Fruit fly (Drosophila melanogaster): ENCODE measurements around the gene Or10a.

The Or10a gene

dm6 chrX:11423277-11423717 lies 6.1 kb upstream of the Or10a start (continued):
- TF ChIP-seq crp (GFP tag; optimal IDR thresholded peaks at IDR 0.05): peak in 1 of 2 experiments; percentile 58
- TF ChIP-seq bab2 (GFP tag; optimal IDR thresholded peaks at IDR 0.05): peak; percentile 86
- peak; percentile 84 for TF ChIP-seq CG15011 (GFP tag; optimal IDR thresholded peaks at IDR 0.05)
- peak; percentile 85 for TF ChIP-seq CG32772 (GFP tag; IDR thresholded peaks at IDR 0.05)
- peak; percentile 28 for TF ChIP-seq ac (GFP tag; optimal IDR thresholded peaks at IDR 0.05)
- TF ChIP-seq CG8765 (GFP tag; IDR thresholded peaks at IDR 0.05): peak; percentile 88; the same call in 1 of the 2 replicates
- peak; percentile 90 for TF ChIP-seq fd3F (GFP tag; optimal IDR thresholded peaks at IDR 0.05)
- TF ChIP-seq kay (GFP tag; optimal IDR thresholded peaks at IDR 0.05): peak; percentile 70
- peak; percentile 85 for TF ChIP-seq Camta (GFP tag; optimal IDR thresholded peaks at IDR 0.05)
- TF ChIP-seq CG2678 (tag; optimal IDR thresholded peaks at IDR 0.05): peak; percentile 93
- peak; percentile 82 for TF ChIP-seq CG4282 (GFP tag; optimal IDR thresholded peaks at IDR 0.05)
- TF ChIP-seq Myb (GFP tag; optimal IDR thresholded peaks at IDR 0.05): peak; percentile 79
- peak; percentile 83 for TF ChIP-seq Bdp1 (GFP tag; optimal IDR thresholded peaks at IDR 0.05)
- peak; percentile 43; the same call in 1 of the 2 replicates for TF ChIP-seq Poxn (GFP tag; IDR thresholded peaks at IDR 0.05)
- peak; percentile 81 for TF ChIP-seq CG7357 (GFP tag; IDR thresholded peaks at IDR 0.05)
- peak; percentile 78; the same call in 1 of the 3 replicates for TF ChIP-seq CG3726 (GFP tag; IDR thresholded peaks at IDR 0.05)
- peak; percentile 50 for TF ChIP-seq CG3838 (GFP tag; optimal IDR thresholded peaks at IDR 0.05)
- TF ChIP-seq CG3995 (GFP tag; optimal IDR thresholded peaks at IDR 0.05): peak; percentile 58
- TF ChIP-seq CG31365 (tag; optimal IDR thresholded peaks at IDR 0.05): peak; percentile 73
- TF ChIP-seq cato (GFP tag; optimal IDR thresholded peaks at IDR 0.05; ENCODE audit: borderline replicate concordance): peak; percentile 73
- peak; percentile 85 for TF ChIP-seq repo (GFP tag; optimal IDR thresholded peaks at IDR 0.05)
- no peak for TF ChIP-seq gfzf (GFP tag; optimal IDR thresholded peaks at IDR 0.05)
- TF ChIP-seq pan (optimal IDR thresholded peaks at IDR 0.05): no peak
- TF ChIP-seq pan (GFP tag; optimal IDR thresholded peaks at IDR 0.05 in 1 of 2, IDR thresholded peaks at IDR 0.05 in 1 of 2): peak in 1 of 2 experiments; percentile 89
- peak; percentile 95 for TF ChIP-seq gro (GFP tag; optimal IDR thresholded peaks at IDR 0.05)
- peak; percentile 90 for TF ChIP-seq CG10209 (GFP tag; optimal IDR thresholded peaks at IDR 0.05)
- TF ChIP-seq CG15514 (GFP tag; optimal IDR thresholded peaks at IDR 0.05): peak; percentile 86
- TF ChIP-seq CG1602 (GFP tag; optimal IDR thresholded peaks at IDR 0.05): peak; percentile 79
- TF ChIP-seq Dek (tag; optimal IDR thresholded peaks at IDR 0.05): peak; percentile 90
- peak; percentile 73 for TF ChIP-seq CG10979 (tag; optimal IDR thresholded peaks at IDR 0.05)
- no peak for TF ChIP-seq Doc3 (GFP tag; IDR thresholded peaks at IDR 0.05; ENCODE audit: partially characterized antibody)
- peak; percentile 91 for TF ChIP-seq ems (GFP tag; optimal IDR thresholded peaks at IDR 0.05)
- peak; percentile 48 for TF ChIP-seq da (GFP tag; optimal IDR thresholded peaks at IDR 0.05)
- TF ChIP-seq CG1603 (tag; optimal IDR thresholded peaks at IDR 0.05): peak; percentile 89
- peak; percentile 78 for TF ChIP-seq CG31224 (GFP tag; IDR thresholded peaks at IDR 0.05)
- TF ChIP-seq Neu2 (GFP tag; optimal IDR thresholded peaks at IDR 0.05; ENCODE audit: borderline replicate concordance): no peak
- peak; percentile 64 for TF ChIP-seq CG3407 (GFP tag; optimal IDR thresholded peaks at IDR 0.05)
- TF ChIP-seq CoRest (tag; optimal IDR thresholded peaks at IDR 0.05): peak; percentile 90
- TF ChIP-seq pzg (GFP tag; optimal IDR thresholded peaks at IDR 0.05): peak; percentile 9
- peak; percentile 2 for TF ChIP-seq CG2202 (tag; optimal IDR thresholded peaks at IDR 0.05)
- TF ChIP-seq chn (GFP tag; optimal IDR thresholded peaks at IDR 0.05): peak; percentile 86
- peak; percentile 78 for TF ChIP-seq NC2β (GFP tag; optimal IDR thresholded peaks at IDR 0.05)
- peak; percentile 83 to 91 for TF ChIP-seq chif (GFP tag; optimal IDR thresholded peaks at IDR 0.05)
- TF ChIP-seq CG7556 (GFP tag; optimal IDR thresholded peaks at IDR 0.05): peak; percentile 93
- TF ChIP-seq sna (GFP tag; IDR thresholded peaks at IDR 0.05; ENCODE audit: partially characterized antibody): no peak
- TF ChIP-seq HmgZ (tag; optimal IDR thresholded peaks at IDR 0.05): peak; percentile 90
- TF ChIP-seq CG9932 (GFP tag; IDR thresholded peaks at IDR 0.05): peak; percentile 87
- TF ChIP-seq H15 (GFP tag; IDR thresholded peaks at IDR 0.05): peak; percentile 87
- peak; percentile 46 for TF ChIP-seq Usf (GFP tag; optimal IDR thresholded peaks at IDR 0.05)
- TF ChIP-seq CG17328 (GFP tag; IDR thresholded peaks at IDR 0.05): peak; percentile 85
